In the genomic region with DNA sequence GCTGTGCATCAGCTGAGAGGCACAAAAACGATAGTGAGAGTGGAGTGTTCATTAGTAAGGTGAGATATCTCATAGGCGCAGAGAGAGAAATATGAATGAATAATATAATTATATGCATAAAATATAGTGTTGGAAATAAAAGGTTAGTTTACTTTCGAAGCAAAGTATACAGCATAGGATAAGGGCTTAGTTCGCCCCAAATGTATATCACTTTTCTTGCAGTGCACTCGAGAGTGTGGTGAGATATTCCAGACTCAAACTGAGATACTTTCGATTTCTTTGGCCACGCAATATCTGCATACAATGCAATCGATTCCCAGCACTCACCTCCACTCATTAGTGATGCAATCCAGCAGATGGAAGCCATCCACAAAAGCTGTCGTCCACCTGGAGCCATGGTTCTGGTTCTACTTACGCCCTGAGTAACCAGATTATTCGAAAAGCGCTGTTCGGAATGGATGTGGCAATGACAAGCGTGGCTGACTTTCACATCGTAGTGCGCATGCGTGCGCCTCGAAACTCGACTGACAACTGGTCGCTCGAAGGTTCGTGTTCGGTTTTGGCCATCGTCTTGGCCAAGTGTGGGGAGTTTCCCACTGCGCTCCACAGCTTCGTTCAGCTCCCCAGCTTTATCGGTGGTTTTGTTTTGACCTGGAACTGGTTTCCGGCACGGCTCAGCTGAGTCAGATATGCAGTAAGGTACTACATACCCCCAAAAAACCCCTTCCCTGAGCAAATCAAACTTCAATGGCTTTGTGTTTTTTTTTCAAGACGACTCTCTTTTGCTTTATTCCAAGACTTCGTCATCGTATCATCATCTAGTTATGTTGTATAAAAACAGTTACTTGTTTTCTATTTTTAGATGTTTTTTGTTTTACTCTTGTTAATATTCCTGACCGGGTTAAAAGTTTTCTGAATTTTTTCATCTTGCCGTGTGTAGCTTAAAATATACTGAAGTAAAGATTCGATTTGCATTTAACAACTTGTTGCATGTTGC, we compare ENCODE assay signal across 1 fruit fly cellular context.
A peak's percentile ranks its signal among the peaks of the same experiment; 100 is the strongest.
TF ChIP-seq lines count a peak whose summit lies in the region.

Gene Rsod, minus strand, starts transcription at position 537 of the 997 bp plus-strand sequence.

TF ChIP-seq in whole organism, embryonic, 481 proteins besides CTCF, POLR2A, EP300 and RAD21 (continued from another document):
- TF ChIP-seq CG4730 (GFP tag; IDR thresholded peaks at IDR 0.05; lab: Robert Waterston, UW) (peak; percentile 76), CG11247 (GFP tag; IDR thresholded peaks at IDR 0.05; lab: Robert Waterston, UW) (peak; percentile 44), CG11093 (GFP tag; IDR thresholded peaks at IDR 0.05; lab: Robert Waterston, UW) (peak; percentile 73), CG30403 (GFP tag; optimal IDR thresholded peaks at IDR 0.05; lab: Kevin White, UChicago) (peak; percentile 49), CG13424 (tag; optimal IDR thresholded peaks at IDR 0.05; lab: Kevin White, UChicago) (peak; percentile 56), ssp (GFP tag; IDR thresholded peaks at IDR 0.05; lab: Robert Waterston, UW) (peak; percentile 56), CG43689 (GFP tag; IDR thresholded peaks at IDR 0.05; lab: Robert Waterston, UW) (0 out of 2 replicates have a peak, but pooled peaks have one; percentile 42), NC2β (GFP tag; optimal IDR thresholded peaks at IDR 0.05; lab: Kevin White, UChicago) (no peak), z (GFP tag; IDR thresholded peaks at IDR 0.05; lab: Robert Waterston, UW) (peak; percentile 61; the same call in 2 of the 3 replicates), CG5245 (GFP tag; optimal IDR thresholded peaks at IDR 0.05; lab: Kevin White, UChicago) (peak; percentile 37), Stat92E (GFP tag; optimal IDR thresholded peaks at IDR 0.05; lab: Kevin White, UChicago) (peak in 1 of 3 experiments; percentile 73), kni (GFP tag; optimal IDR thresholded peaks at IDR 0.05; lab: Kevin White, UChicago) (peak; percentile 31), jigr1 (GFP tag; IDR thresholded peaks at IDR 0.05; lab: Robert Waterston, UW) (0 out of 3 replicates have a peak, but pooled peaks have one; percentile 38), Xbp1 (GFP tag; optimal IDR thresholded peaks at IDR 0.05; lab: Kevin White, UChicago) (peak; percentile 59), bbx (GFP tag; IDR thresholded peaks at IDR 0.05; lab: Robert Waterston, UW; ENCODE audit: partially characterized antibody) (peak; percentile 22; the same call in 1 of the 2 replicates), HLH3B (GFP tag; IDR thresholded peaks at IDR 0.05; lab: Robert Waterston, UW) (peak; percentile 80), Kr (GFP tag; optimal IDR thresholded peaks at IDR 0.05; lab: Kevin White, UChicago) (no peak)
